Fruit fly (Drosophila melanogaster): ENCODE data around the gene Prosalpha2.

dm6 chr3R:12402935-12403334 is 28.2 kb upstream of the Prosalpha2 start:
- TF ChIP-seq CG32532 (GFP tag; IDR thresholded peaks at IDR 0.05) (peak; percentile 96), Hr51 (GFP tag; optimal IDR thresholded peaks at IDR 0.05) (peak; percentile 92 to 99), CTCF (GFP tag; optimal IDR thresholded peaks at IDR 0.05) (peak; percentile 70), Asciz (GFP tag; optimal IDR thresholded peaks at IDR 0.05) (peak; percentile 98), CG18764 (GFP tag; optimal IDR thresholded peaks at IDR 0.05) (peak; percentile 94), lola (GFP tag; optimal IDR thresholded peaks at IDR 0.05) (peak in 1 of 3 experiments; percentile 99)

All from whole organism, embryonic.